Fruit fly (Drosophila melanogaster) whole organism, prepupa: ENCODE measurements around the gene NetA.

Experiments
- CG6808 ChIP-seq: fragments of 200-800 bp; sonication (Bioruptor generic); optimal IDR thresholded peaks from 3 replicates; lab custom pipeline; 2017; ENCODE audit warnings: missing biosample characterization, missing genetic modification characterization, mild to moderate bottlenecking, moderate library complexity, missing genetic modification reagents
- CG9139 ChIP-seq: fragments of 200-800 bp; sonication (Bioruptor generic); optimal IDR thresholded peaks from 3 replicates; lab custom pipeline; 2017; ENCODE audit warnings: missing biosample characterization, mild to moderate bottlenecking, missing genetic modification characterization
- achi ChIP-seq: fragments of 200-800 bp; sonication (Bioruptor generic); optimal IDR thresholded peaks from 3 replicates; lab custom pipeline; 2016; ENCODE audit warnings: missing biosample characterization, missing genetic modification characterization
- pdm3 ChIP-seq: fragments of 200-800 bp; sonication (Bioruptor generic); optimal IDR thresholded peaks from 3 replicates; lab custom pipeline; 2016; ENCODE audit warnings: missing biosample characterization, missing genetic modification characterization
- vri ChIP-seq: fragments of 200-800 bp; sonication (Bioruptor generic); optimal IDR thresholded peaks from 3 replicates; lab custom pipeline; 2016; ENCODE audit warnings: missing biosample characterization, mild to moderate bottlenecking, missing genetic modification characterization

- peak; percentile 15 for TF ChIP-seq pdm3 (GFP tag; lab: Kevin White, UChicago)
- no peak for TF ChIP-seq vri (GFP tag; lab: Kevin White, UChicago)
- TF ChIP-seq CG9139, result no peak
- TF ChIP-seq achi (GFP tag; lab: Kevin White, UChicago), result peak; percentile 22
- peak; percentile 1 for TF ChIP-seq CG6808
Measured at dm6 chrX:14678128-14678527, 24.4 kb upstream of the NetA start.
